Fruit fly (Drosophila melanogaster): ENCODE measurements around the gene Bin1.

DNA sequence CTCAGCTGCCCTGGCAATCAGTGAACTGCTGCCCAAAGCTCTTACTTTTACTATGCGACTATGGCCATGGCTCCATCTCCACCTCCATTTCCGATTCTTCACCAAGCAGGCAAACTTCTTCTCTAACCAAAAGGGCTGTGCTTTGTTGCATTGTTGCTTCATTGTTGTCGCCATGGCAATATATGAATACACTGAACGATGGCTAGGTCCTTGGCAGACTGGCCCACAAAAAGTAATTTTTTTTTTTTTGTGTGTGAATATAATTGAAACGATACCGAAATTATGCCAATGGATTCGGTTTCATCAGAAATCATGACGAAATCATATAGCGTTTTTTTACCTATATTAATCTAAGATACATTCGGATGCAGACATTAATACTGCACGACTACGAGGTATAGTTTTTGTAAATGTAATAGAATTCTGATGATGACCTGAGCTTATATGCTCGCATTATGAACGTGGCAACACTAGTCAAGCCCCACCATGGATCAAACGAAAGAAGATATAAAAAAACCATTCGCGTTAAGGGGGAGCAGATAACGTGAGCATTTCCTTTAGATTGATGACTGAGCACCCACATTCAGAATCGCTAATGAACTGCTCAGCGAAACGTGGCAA is 30.8 kb upstream of the Bin1 start:
- TF ChIP-seq CG8159 (tag; optimal IDR thresholded peaks at IDR 0.05) = no peak
- no peak for TF ChIP-seq Pif1A (GFP tag; optimal IDR thresholded peaks at IDR 0.05)
- no peak for TF ChIP-seq CG17806 (tag; optimal IDR thresholded peaks at IDR 0.05)
- TF ChIP-seq CG14655 (GFP tag; optimal IDR thresholded peaks at IDR 0.05) = peak; percentile 24
- no peak for TF ChIP-seq EcR (GFP tag; optimal IDR thresholded peaks at IDR 0.05)
